Fruit fly (Drosophila melanogaster) Kc167 (cell line): Measurements from ENCODE around the gene pcm.

Experiments used
- Myc ChIP-seq: fragments of >200 bp; optimal IDR thresholded peaks from 2 replicates; lab custom pipeline; 2017; ENCODE audit warnings: missing external identifiers
- Sin3A ChIP-seq: fragments of >200 bp; optimal IDR thresholded peaks from 2 replicates; lab custom pipeline; 2018; ENCODE audit warnings: missing external identifiers
- h ChIP-seq: fragments of >200 bp; optimal IDR thresholded peaks from 3 replicates; lab custom pipeline; 2018; ENCODE audit warnings: missing external identifiers
- insv ChIP-seq: fragments of >200 bp; optimal IDR thresholded peaks from 3 replicates; lab custom pipeline; 2018; ENCODE audit warnings: missing external identifiers
- psq ChIP-seq: fragments of >200 bp; optimal IDR thresholded peaks from 2 replicates; lab custom pipeline; 2017; ENCODE audit warnings: missing external identifiers
- ttk ChIP-seq: sonication (Bioruptor generic); optimal IDR thresholded peaks from 2 replicates; lab custom pipeline; 2017; ENCODE audit warnings: missing external identifiers

DNA sequence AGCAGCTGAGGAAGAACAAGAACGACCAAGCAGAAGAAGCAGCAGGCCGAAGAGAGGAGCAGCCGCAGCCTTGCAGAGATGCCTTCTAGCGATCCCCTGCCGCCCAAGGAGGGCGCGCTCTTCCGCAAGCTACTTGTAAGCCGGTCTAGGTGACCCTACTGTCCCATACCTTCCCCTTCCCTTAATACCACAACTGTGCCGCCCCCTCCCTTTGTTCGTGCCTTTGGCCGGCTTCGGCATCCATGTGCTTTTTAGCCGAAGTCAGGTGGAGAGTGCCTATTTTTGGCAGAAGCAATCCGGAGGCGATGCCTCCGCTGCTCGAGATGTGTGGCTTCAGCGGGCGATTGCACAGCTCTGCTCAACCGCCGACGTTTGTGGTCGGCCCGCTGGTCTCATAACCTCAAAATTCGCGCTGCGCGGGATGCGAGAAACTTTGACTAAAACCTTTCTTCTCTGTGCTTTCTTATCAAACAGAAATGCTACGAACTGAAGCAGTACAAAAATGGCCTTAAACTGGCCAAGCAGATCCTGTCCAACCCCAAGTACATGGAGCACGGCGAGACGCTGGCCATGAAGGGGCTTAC lies 11.2 kb downstream of the pcm start:
- TF ChIP-seq Myc (lab: Kevin White, UChicago) (no peak), Sin3A (lab: Kevin White, UChicago) (no peak), psq (lab: Kevin White, UChicago) (no peak), h (no peak), insv (lab: Kevin White, UChicago) (no peak), ttk (lab: Kevin White, UChicago) (no peak)
